Fruit fly (Drosophila melanogaster) Kc167 (cell line): ENCODE data around the gene dyl.

Experiments
- Myc ChIP-seq: fragments of >200 bp; optimal IDR thresholded peaks from 2 replicates; lab custom pipeline; 2017; ENCODE audit warnings: missing external identifiers
- Sin3A ChIP-seq: fragments of >200 bp; optimal IDR thresholded peaks from 2 replicates; lab custom pipeline; 2018; ENCODE audit warnings: missing external identifiers
- h ChIP-seq: fragments of >200 bp; optimal IDR thresholded peaks from 3 replicates; lab custom pipeline; 2018; ENCODE audit warnings: missing external identifiers
- insv ChIP-seq: fragments of >200 bp; optimal IDR thresholded peaks from 3 replicates; lab custom pipeline; 2018; ENCODE audit warnings: missing external identifiers
- psq ChIP-seq: fragments of >200 bp; optimal IDR thresholded peaks from 2 replicates; lab custom pipeline; 2017; ENCODE audit warnings: missing external identifiers
- ttk ChIP-seq: sonication (Bioruptor generic); optimal IDR thresholded peaks from 2 replicates; lab custom pipeline; 2017; ENCODE audit warnings: missing external identifiers

Gene dyl

dm6 chr3L:4307691-4308383 is at the start of gene dyl:
Gene dyl, minus strand, starts transcription at chr3L:4307718.
- no peak for TF ChIP-seq insv
- no peak for TF ChIP-seq psq (lab: Kevin White, UChicago)
- TF ChIP-seq ttk (lab: Kevin White, UChicago), result no peak
- no peak for TF ChIP-seq Sin3A (lab: Kevin White, UChicago)
- no peak for TF ChIP-seq h (lab: Kevin White, UChicago)
- no peak for TF ChIP-seq Myc (lab: Kevin White, UChicago)

DNA sequence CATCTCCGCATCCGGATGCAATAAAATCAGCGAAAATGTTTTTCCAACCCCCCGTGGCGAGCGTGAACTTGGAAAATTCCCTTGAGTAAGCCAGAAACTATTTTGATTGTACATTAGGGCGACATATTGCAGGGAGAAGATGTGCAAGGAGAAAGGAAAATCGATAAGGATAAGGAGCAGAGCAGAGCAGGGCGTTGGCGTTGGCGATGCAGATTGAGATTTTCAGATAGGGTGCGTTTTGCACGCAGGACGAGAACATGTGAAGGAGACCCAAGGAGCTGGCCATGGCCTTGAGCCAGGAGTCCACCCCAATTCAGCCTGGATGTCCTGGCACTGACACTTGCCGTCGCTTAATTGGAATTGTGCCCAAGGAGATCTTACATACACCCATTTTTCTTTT is 49.5 kb upstream of the dyl start:
- no peak for TF ChIP-seq h (lab: Kevin White, UChicago)
- TF ChIP-seq insv, result no peak
- no peak for TF ChIP-seq ttk (lab: Kevin White, UChicago)
- no peak for TF ChIP-seq Myc (lab: Kevin White, UChicago)
- no peak for TF ChIP-seq Sin3A (lab: Kevin White, UChicago)
- no peak for TF ChIP-seq psq (lab: Kevin White, UChicago)

DNA sequence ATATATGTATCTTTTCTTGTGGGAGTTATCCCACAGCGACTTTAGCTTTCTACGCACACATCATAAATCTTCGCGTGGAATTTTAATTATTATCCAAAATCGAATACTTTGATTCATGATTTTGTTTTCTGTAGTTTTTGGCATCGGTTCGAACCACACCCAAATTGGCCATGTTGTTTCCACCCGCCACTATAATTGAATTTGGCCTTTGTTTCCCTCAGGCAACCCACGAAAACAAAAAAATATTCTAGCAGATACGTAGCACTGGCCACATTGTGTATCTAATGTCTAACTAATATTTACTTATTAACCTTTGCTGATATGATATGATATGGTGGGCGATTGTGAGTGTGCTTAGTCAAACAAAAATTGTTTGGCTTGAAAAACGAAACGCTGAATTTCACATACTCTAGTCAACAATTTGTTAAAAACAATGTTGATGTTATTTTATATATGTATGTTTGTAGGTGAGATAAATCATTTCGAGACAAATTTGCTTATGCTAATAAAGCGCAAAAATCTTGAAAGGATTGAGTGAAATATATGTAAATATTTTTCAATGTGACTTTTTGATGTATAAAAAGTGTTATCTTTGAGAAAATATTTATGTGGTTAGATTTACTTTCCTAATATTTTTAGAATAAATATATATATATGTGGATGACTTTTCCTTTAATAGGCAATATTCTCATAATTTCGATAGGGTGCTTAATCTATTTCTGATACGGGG is 47.5 kb upstream of the dyl start:
- TF ChIP-seq ttk (lab: Kevin White, UChicago) (no peak), psq (lab: Kevin White, UChicago) (no peak), Sin3A (lab: Kevin White, UChicago) (no peak), Myc (lab: Kevin White, UChicago) (no peak), h (lab: Kevin White, UChicago) (no peak), insv (no peak)

DNA sequence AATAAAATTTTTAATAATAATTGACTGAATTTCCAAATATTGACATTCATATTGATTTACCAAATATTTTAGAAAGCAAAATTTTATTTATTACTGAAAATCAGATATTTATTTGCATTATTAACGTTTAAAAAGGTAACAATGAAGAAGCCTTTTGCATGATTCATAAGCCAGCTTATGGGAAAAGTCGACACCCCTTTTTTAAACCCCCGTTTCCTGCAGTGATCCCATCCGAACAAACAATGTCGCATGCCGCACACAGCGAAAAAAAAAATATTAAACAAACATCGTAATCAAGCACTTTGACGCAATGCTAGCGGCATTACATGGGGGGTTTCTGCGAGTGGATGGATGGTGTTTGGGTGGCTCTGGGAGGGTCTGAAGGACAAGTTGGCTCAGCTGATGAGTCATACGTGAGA is 46.1 kb upstream of the dyl start:
- no peak for TF ChIP-seq psq (lab: Kevin White, UChicago)
- TF ChIP-seq Sin3A (lab: Kevin White, UChicago), result no peak
- no peak for TF ChIP-seq ttk (lab: Kevin White, UChicago)
- no peak for TF ChIP-seq insv
- no peak for TF ChIP-seq h (lab: Kevin White, UChicago)
- no peak for TF ChIP-seq Myc (lab: Kevin White, UChicago)

DNA sequence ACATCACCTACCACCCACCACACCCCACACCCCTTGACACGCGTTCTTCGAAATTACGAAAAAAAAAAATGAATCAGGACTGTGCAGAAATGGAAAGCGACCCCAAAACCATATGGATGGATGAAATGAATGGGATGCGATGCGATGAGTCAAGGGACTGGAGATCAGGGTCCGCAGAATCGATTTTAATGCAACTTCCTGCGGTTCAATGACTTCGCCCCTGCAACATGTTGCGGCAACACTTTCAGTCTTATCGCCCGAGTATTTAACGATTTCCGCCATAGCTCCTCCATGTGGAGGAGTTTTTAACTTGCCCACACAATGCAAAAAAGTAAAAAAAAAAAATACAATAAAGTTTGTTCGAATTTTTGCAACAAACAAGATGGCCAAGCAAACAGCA is 45.1 kb upstream of the dyl start:
- no peak for TF ChIP-seq psq (lab: Kevin White, UChicago)
- no peak for TF ChIP-seq h (lab: Kevin White, UChicago)
- TF ChIP-seq insv, result no peak
- TF ChIP-seq ttk (lab: Kevin White, UChicago), result no peak
- TF ChIP-seq Sin3A (lab: Kevin White, UChicago), result no peak
- no peak for TF ChIP-seq Myc (lab: Kevin White, UChicago)

DNA sequence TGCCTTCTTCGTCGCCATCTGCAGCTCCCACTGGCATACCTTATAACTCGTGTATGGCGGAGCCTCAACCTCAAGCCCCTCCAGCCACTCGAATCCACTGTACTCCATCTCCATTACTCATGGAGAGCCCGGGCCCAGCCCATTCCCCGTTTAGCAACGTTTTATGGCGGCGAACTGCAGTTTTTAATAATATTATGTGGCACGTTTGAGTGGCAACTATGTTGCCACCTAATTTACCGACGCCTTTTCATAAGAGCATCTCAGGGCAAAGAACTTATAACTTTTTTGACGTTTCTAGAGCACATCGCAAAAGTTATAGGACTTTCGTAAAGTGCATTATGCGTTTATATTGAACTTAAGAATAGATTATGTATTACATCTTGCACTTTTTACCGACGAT is 44.5 kb upstream of the dyl start:
- TF ChIP-seq h (lab: Kevin White, UChicago), result no peak
- no peak for TF ChIP-seq insv
- TF ChIP-seq ttk (lab: Kevin White, UChicago), result no peak
- TF ChIP-seq Myc (lab: Kevin White, UChicago), result no peak
- TF ChIP-seq psq (lab: Kevin White, UChicago), result no peak
- TF ChIP-seq Sin3A (lab: Kevin White, UChicago), result no peak

DNA sequence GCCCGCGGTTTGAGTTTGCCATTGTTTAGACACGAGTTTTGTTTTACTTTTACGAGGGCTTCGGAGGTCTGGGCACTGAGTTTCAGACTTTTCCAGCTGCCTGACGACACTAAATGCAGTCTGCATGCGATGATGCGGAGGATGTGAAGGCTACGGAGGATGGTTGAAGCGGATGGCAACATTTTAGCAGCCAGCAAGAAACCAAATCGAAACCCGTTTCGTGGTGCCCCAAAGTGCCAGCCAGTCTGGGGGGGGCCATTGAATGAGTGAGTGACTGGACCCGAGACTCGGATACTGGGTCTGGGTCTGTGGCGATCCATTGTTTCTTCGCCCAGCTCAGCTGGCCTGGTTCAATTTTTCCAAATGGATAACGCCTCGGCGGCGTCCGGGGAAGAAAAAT is 41.8 kb upstream of the dyl start:
- no peak for TF ChIP-seq h (lab: Kevin White, UChicago)
- TF ChIP-seq Sin3A (lab: Kevin White, UChicago), result no peak
- no peak for TF ChIP-seq Myc (lab: Kevin White, UChicago)
- no peak for TF ChIP-seq ttk (lab: Kevin White, UChicago)
- TF ChIP-seq psq (lab: Kevin White, UChicago), result no peak
- no peak for TF ChIP-seq insv

- no peak for TF ChIP-seq psq (lab: Kevin White, UChicago)
- TF ChIP-seq h (lab: Kevin White, UChicago), result no peak
- TF ChIP-seq ttk (lab: Kevin White, UChicago), result no peak
- no peak for TF ChIP-seq insv
These were observed 41.3 kb upstream of the dyl start for dm6 chr3L:4348839-4349238.

DNA sequence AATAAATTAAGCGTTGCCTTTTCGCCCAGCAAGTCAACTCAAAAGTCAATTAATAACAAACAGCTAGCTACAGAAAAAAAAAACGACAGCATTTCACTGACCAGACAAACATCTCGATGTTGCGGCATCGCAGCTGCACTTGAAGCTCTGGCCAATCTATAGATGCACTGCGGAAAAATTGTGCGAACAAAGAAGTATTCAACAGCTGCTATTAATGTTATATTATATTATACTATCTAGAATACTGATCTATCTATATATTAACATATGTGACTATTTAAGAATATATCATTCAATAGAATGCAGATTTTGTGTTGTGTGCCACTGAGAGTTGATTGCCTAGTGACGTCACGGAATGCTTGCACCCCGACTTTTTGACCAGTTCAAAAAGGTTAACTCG is 40.6 kb upstream of the dyl start:
- no peak for TF ChIP-seq ttk (lab: Kevin White, UChicago)
- TF ChIP-seq psq (lab: Kevin White, UChicago), result no peak
- no peak for TF ChIP-seq Myc (lab: Kevin White, UChicago)
- TF ChIP-seq insv, result no peak
- no peak for TF ChIP-seq h (lab: Kevin White, UChicago)
- no peak for TF ChIP-seq Sin3A (lab: Kevin White, UChicago)

- TF ChIP-seq Myc (lab: Kevin White, UChicago), result no peak
- no peak for TF ChIP-seq Sin3A (lab: Kevin White, UChicago)
- no peak for TF ChIP-seq h (lab: Kevin White, UChicago)
- TF ChIP-seq ttk (lab: Kevin White, UChicago), result no peak
- no peak for TF ChIP-seq psq (lab: Kevin White, UChicago)
- no peak for TF ChIP-seq insv
These were observed 38.9 kb upstream of the dyl start for dm6 chr3L:4346379-4346778.

dm6 chr3L:4341078-4341477 is 33.6 kb upstream of the dyl start:
- TF ChIP-seq Myc (lab: Kevin White, UChicago), result no peak
- TF ChIP-seq h (lab: Kevin White, UChicago), result no peak
- TF ChIP-seq psq (lab: Kevin White, UChicago), result no peak
- no peak for TF ChIP-seq insv
- TF ChIP-seq ttk (lab: Kevin White, UChicago), result no peak
- no peak for TF ChIP-seq Sin3A (lab: Kevin White, UChicago)

- TF ChIP-seq Sin3A (lab: Kevin White, UChicago), result no peak
- no peak for TF ChIP-seq h (lab: Kevin White, UChicago)
- no peak for TF ChIP-seq insv
- no peak for TF ChIP-seq ttk (lab: Kevin White, UChicago)
- no peak for TF ChIP-seq Myc (lab: Kevin White, UChicago)
- no peak for TF ChIP-seq psq (lab: Kevin White, UChicago)
These were observed 32.7 kb upstream of the dyl start for dm6 chr3L:4340227-4340626.
